Fruit fly (Drosophila melanogaster): ENCODE data around the gene COX8.

The COX8 gene

dm6 chr3L:21533270-21533948, 5.8 kb downstream of the COX8 start, which contains the start of gene Mkrn1 (continued):
- TF ChIP-seq CG17359 (tag; optimal IDR thresholded peaks at IDR 0.05) (no peak), ftz-f1 (GFP tag; optimal IDR thresholded peaks at IDR 0.05) (no peak), CG14014 (GFP tag; IDR thresholded peaks at IDR 0.05) (no peak), CG12391 (tag; optimal IDR thresholded peaks at IDR 0.05) (no peak), Opbp (GFP tag; IDR thresholded peaks at IDR 0.05; ENCODE audit: partially characterized antibody) (peak; percentile 79), Dll (GFP tag; IDR thresholded peaks at IDR 0.05; ENCODE audit: partially characterized antibody) (peak; percentile 63; the same call in 3 of the 4 replicates), CG10147 (GFP tag; optimal IDR thresholded peaks at IDR 0.05) (no peak), Asciz (GFP tag; optimal IDR thresholded peaks at IDR 0.05) (no peak), fru (optimal IDR thresholded peaks at IDR 0.05) (no peak), Trl (optimal IDR thresholded peaks at IDR 0.05) (no peak), Trl (GFP tag; optimal IDR thresholded peaks at IDR 0.05) (no peak), CG13775 (GFP tag; optimal IDR thresholded peaks at IDR 0.05) (no peak), Max (GFP tag; optimal IDR thresholded peaks at IDR 0.05) (no peak), CG17829 (tag; optimal IDR thresholded peaks at IDR 0.05) (peak; percentile 47), CG15073 (GFP tag; optimal IDR thresholded peaks at IDR 0.05) (no peak), ci (GFP tag; IDR thresholded peaks at IDR 0.05) (no peak), Ets97D (GFP tag; optimal IDR thresholded peaks at IDR 0.05) (peak; percentile 31), Atf3 (GFP tag; optimal IDR thresholded peaks at IDR 0.05) (no peak), odd (GFP tag; optimal IDR thresholded peaks at IDR 0.05) (no peak), CG8089 (GFP tag; optimal IDR thresholded peaks at IDR 0.05) (no peak), grau (tag; optimal IDR thresholded peaks at IDR 0.05) (no peak), CG9727 (GFP tag; optimal IDR thresholded peaks at IDR 0.05) (no peak), bigmax (GFP tag; optimal IDR thresholded peaks at IDR 0.05) (no peak), CG30403 (GFP tag; optimal IDR thresholded peaks at IDR 0.05) (no peak), CG12299 (tag; optimal IDR thresholded peaks at IDR 0.05) (no peak), CG6683 (GFP tag; optimal IDR thresholded peaks at IDR 0.05) (no peak), hb (GFP tag; IDR thresholded peaks at IDR 0.05; ENCODE audit: partially characterized antibody) (peak; percentile 90), Nf-YB (GFP tag; optimal IDR thresholded peaks at IDR 0.05) (no peak), Oaz (GFP tag; IDR thresholded peaks at IDR 0.05) (no peak), Hr51 (GFP tag; optimal IDR thresholded peaks at IDR 0.05) (no peak), Drgx (GFP tag; IDR thresholded peaks at IDR 0.05) (no peak), h (optimal IDR thresholded peaks at IDR 0.05) (no peak), chn (GFP tag; optimal IDR thresholded peaks at IDR 0.05) (no peak), Hr3 (GFP tag; optimal IDR thresholded peaks at IDR 0.05) (no peak), ems (GFP tag; optimal IDR thresholded peaks at IDR 0.05) (no peak), otp (GFP tag; IDR thresholded peaks at IDR 0.05) (no peak), danr (GFP tag; IDR thresholded peaks at IDR 0.05) (no peak), gem (tag; optimal IDR thresholded peaks at IDR 0.05) (no peak), ab (GFP tag; optimal IDR thresholded peaks at IDR 0.05) (no peak), Dref (GFP tag; IDR thresholded peaks at IDR 0.05) (no peak), bbx (GFP tag; IDR thresholded peaks at IDR 0.05; ENCODE audit: partially characterized antibody) (peak; percentile 77), CG15514 (GFP tag; optimal IDR thresholded peaks at IDR 0.05) (no peak), HmgD (GFP tag; optimal IDR thresholded peaks at IDR 0.05) (peak; percentile 44), CG6272 (GFP tag; IDR thresholded peaks at IDR 0.05) (no peak), hkb (optimal IDR thresholded peaks at IDR 0.05) (no peak), hkb (GFP tag; IDR thresholded peaks at IDR 0.05) (no peak), salm (tag; optimal IDR thresholded peaks at IDR 0.05) (no peak), MBD-R2 (GFP tag; IDR thresholded peaks at IDR 0.05) (peak; percentile 65), Camta (GFP tag; optimal IDR thresholded peaks at IDR 0.05) (no peak), kah (GFP tag; optimal IDR thresholded peaks at IDR 0.05) (no peak), Bgb (GFP tag; IDR thresholded peaks at IDR 0.05; ENCODE audit: partially characterized antibody) (peak; percentile 84), Sry-β (GFP tag; optimal IDR thresholded peaks at IDR 0.05) (no peak)

Data from whole organism, embryonic.